Worm (Caenorhabditis elegans): Measurements from ENCODE around the gene gip-1.

The gip-1 gene

ce11 chrIII:2410925-2411450, 63.6 kb downstream of the gip-1 start, which contains the start of gene mrpl-30:
Gene mrpl-30, minus strand, starts transcription at chrIII:2410975.
- TF ChIP-seq elt-2 (tag; optimal IDR thresholded peaks at IDR 0.05) (no peak), ceh-28 (tag; optimal IDR thresholded peaks at IDR 0.05) (peak; percentile 76), fos-1 (tag; optimal IDR thresholded peaks at IDR 0.05) (no peak), mml-1 (tag; optimal IDR thresholded peaks at IDR 0.05) (no peak), nhr-12 (tag; optimal IDR thresholded peaks at IDR 0.05) (no peak), lin-15B (tag; optimal IDR thresholded peaks at IDR 0.05) (no peak), fkh-2 (tag; optimal IDR thresholded peaks at IDR 0.05) (no peak), elt-1 (tag; optimal IDR thresholded peaks at IDR 0.05) (no peak), tbx-2 (tag; optimal IDR thresholded peaks at IDR 0.05) (no peak)

Measured in whole organism, L3 larva.